Fruit fly (Drosophila melanogaster) whole organism, pupa: ENCODE data around the gene CG13614.

Experiments
- CG10348 ChIP-seq: fragments of 200-800 bp; sonication (Bioruptor generic); IDR thresholded peaks from 2 replicates; pipeline ENCODE4 v1.3.6; 2022; ENCODE audit warnings: missing biosample characterization, missing genetic modification characterization
- CG12605 ChIP-seq: fragments of 200-800 bp; sonication (Bioruptor generic); IDR thresholded peaks from 2 replicates; pipeline ENCODE4 v1.3.6; 2022; ENCODE audit warnings: missing biosample characterization, missing genetic modification characterization
- CG13204 ChIP-seq: fragments of 200-800 bp; sonication (Bioruptor generic); optimal IDR thresholded peaks from 2 replicates; lab custom pipeline; 2018; ENCODE audit warnings: missing biosample characterization, mild to moderate bottlenecking, missing genetic modification characterization, moderate library complexity
- CG14655 ChIP-seq: fragments of 200-800 bp; sonication (Bioruptor generic); optimal IDR thresholded peaks from 3 replicates; lab custom pipeline; 2017; ENCODE audit warnings: mild to moderate bottlenecking, missing biosample characterization, missing genetic modification reagents, missing genetic modification characterization
- CG15710 ChIP-seq: fragments of 200-800 bp; sonication (Bioruptor generic); optimal IDR thresholded peaks from 2 replicates; lab custom pipeline; 2018; ENCODE audit warnings: missing biosample characterization, mild to moderate bottlenecking, missing genetic modification characterization, moderate library complexity
- CG17806 ChIP-seq: fragments of 200-800 bp; sonication (Bioruptor generic); optimal IDR thresholded peaks from 2 replicates; lab custom pipeline; 2018; ENCODE audit warnings: missing biosample characterization, mild to moderate bottlenecking, missing genetic modification characterization, moderate library complexity
- CG34367 ChIP-seq: fragments of 200-800 bp; sonication (Bioruptor generic); optimal IDR thresholded peaks from 2 replicates; lab custom pipeline; 2018; ENCODE audit warnings: missing biosample characterization, mild to moderate bottlenecking, missing genetic modification characterization
- CG4496 ChIP-seq: fragments of 200-800 bp; sonication (Bioruptor generic); IDR thresholded peaks from 3 replicates; pipeline ENCODE4 v1.3.6; 2022; ENCODE audit warnings: missing biosample characterization, missing genetic modification characterization
- CG8159 ChIP-seq: fragments of 200-800 bp; sonication (Bioruptor generic); optimal IDR thresholded peaks from 3 replicates; lab custom pipeline; 2018; ENCODE audit warnings: missing biosample characterization, mild to moderate bottlenecking, missing genetic modification characterization, moderate library complexity
- D1 ChIP-seq: fragments of 200-800 bp; sonication (Bioruptor generic); optimal IDR thresholded peaks from 2 replicates; lab custom pipeline; 2018; ENCODE audit warnings: missing biosample characterization, mild to moderate bottlenecking, missing genetic modification characterization, moderate library complexity
- EcR ChIP-seq: fragments of 200-800 bp; sonication (Bioruptor generic); optimal IDR thresholded peaks from 3 replicates; lab custom pipeline; 2019; ENCODE audit warnings: missing biosample characterization, missing genetic modification characterization, mild to moderate bottlenecking, moderate library complexity, missing genetic modification reagents
- Ets98B ChIP-seq: fragments of 200-800 bp; sonication (Bioruptor generic); IDR thresholded peaks from 2 replicates; pipeline ENCODE4 v1.3.6; 2022; ENCODE audit warnings: missing biosample characterization, missing genetic modification characterization
- Pif1A ChIP-seq: fragments of 200-800 bp; sonication (Bioruptor generic); optimal IDR thresholded peaks from 3 replicates; lab custom pipeline; 2016; ENCODE audit warnings: missing biosample characterization, missing genetic modification characterization
- Pif1B ChIP-seq: fragments of 200-800 bp; sonication (Bioruptor generic); optimal IDR thresholded peaks from 3 replicates; lab custom pipeline; 2016; ENCODE audit warnings: missing biosample characterization, missing genetic modification characterization
- Snoo ChIP-seq: fragments of 200-800 bp; sonication (Bioruptor generic); optimal IDR thresholded peaks from 3 replicates; lab custom pipeline; 2017; ENCODE audit warnings: missing biosample characterization, mild to moderate bottlenecking, missing genetic modification characterization, inconsistent platforms
- fd96Ca ChIP-seq: fragments of 200-800 bp; sonication (Bioruptor generic); IDR thresholded peaks from 3 replicates; pipeline ENCODE4 v1.3.6; 2022; ENCODE audit warnings: missing biosample characterization, missing genetic modification characterization
- gl ChIP-seq: fragments of 200-800 bp; sonication (Bioruptor generic); optimal IDR thresholded peaks from 2 replicates; lab custom pipeline; 2018; ENCODE audit warnings: missing biosample characterization, mild to moderate bottlenecking, missing genetic modification characterization

The CG13614 gene

DNA sequence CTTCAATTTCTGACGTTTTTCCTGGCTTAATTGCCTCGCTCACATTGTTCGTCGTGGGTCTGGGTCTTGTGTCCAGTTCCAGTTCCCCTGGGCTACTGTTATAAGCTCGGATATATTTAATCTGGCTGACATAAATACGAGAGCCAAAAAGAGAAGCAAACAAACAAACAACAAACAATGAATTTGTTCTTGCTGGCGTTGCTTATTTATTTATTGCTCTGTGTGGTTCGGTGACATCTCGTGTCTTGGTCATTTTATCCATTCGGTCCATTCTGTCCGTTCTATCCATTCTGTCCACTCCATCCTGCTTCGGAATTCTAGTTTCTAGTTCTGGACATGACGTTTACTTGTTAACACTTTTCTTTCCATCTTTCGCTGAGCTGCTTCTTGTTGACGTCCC lies 15.6 kb downstream of the CG13614 start, which contains the start of gene CG17780:
Gene CG17780 (minus strand): TSS at position 101 of the 400 bp plus-strand sequence.
- TF ChIP-seq CG17806 (tag; lab: Kevin White, UChicago) (no peak), CG4496 (GFP tag; lab: Robert Waterston, UW) (no peak), Snoo (tag; lab: Kevin White, UChicago) (no peak), EcR (GFP tag; lab: Kevin White, UChicago) (no peak), CG8159 (tag; lab: Kevin White, UChicago) (no peak), Pif1B (GFP tag; lab: Kevin White, UChicago) (no peak), CG34367 (no peak), fd96Ca (GFP tag; lab: Robert Waterston, UW) (no peak), gl (tag; lab: Kevin White, UChicago) (no peak), D1 (tag; lab: Kevin White, UChicago) (no peak), CG12605 (GFP tag; lab: Robert Waterston, UW) (no peak), Pif1A (GFP tag; lab: Kevin White, UChicago) (no peak), Ets98B (GFP tag; lab: Robert Waterston, UW) (no peak), CG15710 (tag; lab: Kevin White, UChicago) (no peak), CG10348 (GFP tag; lab: Robert Waterston, UW) (no peak)
- TF ChIP-seq, all 21 proteins: peak for 0

- no peak for TF ChIP-seq CG14655 (GFP tag; lab: Kevin White, UChicago)
- no peak for TF ChIP-seq Pif1A (GFP tag; lab: Kevin White, UChicago)
- no peak for TF ChIP-seq fd96Ca (GFP tag; lab: Robert Waterston, UW)
- no peak for TF ChIP-seq gl (tag; lab: Kevin White, UChicago)
- TF ChIP-seq, all 21 proteins: peak for 0
These were observed 17.1 kb downstream of the CG13614 start for dm6 chr3R:24386434-24386833.

DNA sequence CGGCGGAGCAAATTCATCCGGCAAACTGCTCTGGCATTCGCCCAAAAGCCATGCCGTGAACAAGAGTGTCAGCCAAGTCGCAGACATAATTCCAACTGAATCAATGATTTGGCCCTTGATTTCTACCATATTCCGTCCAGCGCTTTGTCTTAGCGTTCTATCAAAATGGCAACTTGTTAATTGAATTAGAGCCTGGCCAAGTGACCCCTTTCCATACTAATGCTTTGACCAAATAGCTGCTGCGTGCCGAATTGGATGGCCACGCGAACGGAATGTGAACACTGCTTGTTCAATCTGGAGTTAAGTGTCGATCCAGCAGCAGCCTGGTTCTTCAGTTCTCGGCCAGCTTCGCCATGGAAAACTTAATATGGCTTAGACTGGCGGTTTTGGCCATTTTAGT lies 20.9 kb downstream of the CG13614 start, which contains the start of the genes CG5768 and CG13615:
Gene CG5768 (minus strand): TSS at position 101 of the 400 bp plus-strand sequence.
Gene CG13615 (plus strand): TSS at position 280 of the 400 bp plus-strand sequence.
- TF ChIP-seq gl (tag; lab: Kevin White, UChicago) (no peak), CG14655 (GFP tag; lab: Kevin White, UChicago) (no peak), D1 (tag; lab: Kevin White, UChicago) (no peak)
- TF ChIP-seq, all 21 proteins: peak for 0

dm6 chr3R:24392207-24392939 lies 23.0 kb downstream of the CG13614 start, which contains the start of gene CG13616:
Gene CG13616 (plus strand): TSS chr3R:24392889.
- TF ChIP-seq Pif1A (GFP tag; lab: Kevin White, UChicago) (no peak), CG13204 (GFP tag; lab: Kevin White, UChicago) (no peak)
- TF ChIP-seq, all 21 proteins: peak for 0
